Fruit fly (Drosophila melanogaster) whole organism, embryonic: Measurements from ENCODE around the gene CG33927.

Experiments
- CG13296 ChIP-seq: fragments of 200-800 bp; sonication (Bioruptor generic); optimal IDR thresholded peaks from 3 replicates; lab custom pipeline; 2018; ENCODE audit warnings: missing biosample characterization, mild to moderate bottlenecking, missing genetic modification characterization
- CG13624 ChIP-seq: fragments of 200-800 bp; sonication (Bioruptor generic); optimal IDR thresholded peaks from 2 replicates; lab custom pipeline; 2016; ENCODE audit warnings: missing biosample characterization, missing genetic modification characterization
- CG14710 ChIP-seq: fragments of 200-800 bp; sonication (Bioruptor generic); optimal IDR thresholded peaks from 3 replicates; lab custom pipeline; 2019; ENCODE audit warnings: missing biosample characterization, mild to moderate bottlenecking, missing genetic modification characterization, moderate library complexity
- CG1603 ChIP-seq: fragments of 200-800 bp; sonication (Bioruptor generic); optimal IDR thresholded peaks from 2 replicates; lab custom pipeline; 2019; ENCODE audit warnings: missing biosample characterization, mild to moderate bottlenecking, missing genetic modification characterization, moderate library complexity
- CG1647 ChIP-seq: fragments of 200-800 bp; sonication (Bioruptor generic); optimal IDR thresholded peaks from 3 replicates; lab custom pipeline; 2016; ENCODE audit warnings: missing biosample characterization, missing genetic modification characterization
- CG16815 ChIP-seq: fragments of 200-800 bp; sonication (Bioruptor generic); optimal IDR thresholded peaks from 3 replicates; lab custom pipeline; 2017; ENCODE audit warnings: missing biosample characterization, mild to moderate bottlenecking, missing genetic modification characterization
- CG17186 ChIP-seq: fragments of 200-800 bp; sonication (Bioruptor generic); optimal IDR thresholded peaks from 3 replicates; lab custom pipeline; 2017; ENCODE audit warnings: missing biosample characterization, missing genetic modification reagents, missing genetic modification characterization
- CG17568 ChIP-seq: fragments of 200-800 bp; sonication (Bioruptor generic); optimal IDR thresholded peaks from 2 replicates; lab custom pipeline; 2018; ENCODE audit warnings: missing biosample characterization, mild to moderate bottlenecking, missing genetic modification characterization, moderate library complexity
- CG17912 ChIP-seq: fragments of 200-800 bp; sonication (Bioruptor generic); optimal IDR thresholded peaks from 2 replicates; lab custom pipeline; 2018; ENCODE audit warnings: missing biosample characterization, mild to moderate bottlenecking, missing genetic modification characterization
- CG18476 ChIP-seq: fragments of 200-800 bp; sonication (Bioruptor generic); optimal IDR thresholded peaks from 2 replicates; lab custom pipeline; 2016; ENCODE audit warnings: missing biosample characterization, mild to moderate bottlenecking, missing genetic modification characterization
- CG18619 ChIP-seq: fragments of 200-800 bp; sonication (Bioruptor generic); optimal IDR thresholded peaks from 3 replicates; lab custom pipeline; 2017; ENCODE audit warnings: missing biosample characterization, mild to moderate bottlenecking, missing genetic modification characterization
- CG2116 ChIP-seq: fragments of 200-800 bp; sonication (Bioruptor generic); optimal IDR thresholded peaks from 3 replicates; lab custom pipeline; 2018; ENCODE audit warnings: missing biosample characterization, mild to moderate bottlenecking, missing genetic modification characterization
- CG34422 ChIP-seq: fragments of 200-800 bp; sonication (Bioruptor generic); IDR thresholded peaks from 3 replicates; pipeline ENCODE4 v1.3.6; 2022; ENCODE audit warnings: missing biosample characterization, missing genetic modification characterization
- CG43689 ChIP-seq: fragments of 200-800 bp; sonication (Bioruptor generic); IDR thresholded peaks from 2 replicates; pipeline ENCODE4 v1.3.6; 2022; ENCODE audit warnings: missing biosample characterization, missing genetic modification characterization
- CG4424 ChIP-seq: fragments of 200-800 bp; sonication (Bioruptor generic); optimal IDR thresholded peaks from 3 replicates; lab custom pipeline; 2016; ENCODE audit warnings: missing biosample characterization, missing genetic modification characterization
- CG6683 ChIP-seq: fragments of 200-800 bp; sonication (Bioruptor generic); optimal IDR thresholded peaks from 2 replicates; lab custom pipeline; 2017; ENCODE audit warnings: missing biosample characterization, mild to moderate bottlenecking, missing genetic modification characterization, missing genetic modification reagents
- CG8388 ChIP-seq: fragments of 200-800 bp; sonication (Bioruptor generic); optimal IDR thresholded peaks from 2 replicates; lab custom pipeline; 2019; ENCODE audit warnings: missing biosample characterization, mild to moderate bottlenecking, missing genetic modification characterization, moderate library complexity
- CkIIα-i1 ChIP-seq: fragments of 200-800 bp; sonication (Bioruptor generic); IDR thresholded peaks from 2 replicates; pipeline ENCODE4 v1.3.6; 2022; ENCODE audit warnings: missing biosample characterization, missing genetic modification characterization
- Dfd ChIP-seq, 2 experiments: fragments of >200 bp; optimal IDR thresholded peaks; 2 replicates each; lab custom pipeline; 2017; ENCODE audit warnings: missing biosample characterization in 2 of 2, missing genetic modification characterization in 2 of 2
- Drgx ChIP-seq: fragments of 200-800 bp; sonication (Bioruptor generic); IDR thresholded peaks from 2 replicates; pipeline ENCODE4 v1.3.6; 2022; ENCODE audit warnings: missing biosample characterization, missing genetic modification characterization
- Gsc ChIP-seq: fragments of 200-800 bp; sonication (Bioruptor generic); IDR thresholded peaks from 2 replicates; pipeline ENCODE4 v1.3.6; 2022; ENCODE audit warnings: missing biosample characterization, missing genetic modification characterization
- Hey ChIP-seq: fragments of 200-800 bp; sonication (Bioruptor generic); optimal IDR thresholded peaks from 3 replicates; lab custom pipeline; 2018; ENCODE audit warnings: missing biosample characterization, mild to moderate bottlenecking, missing genetic modification characterization
- Hr39 ChIP-seq: fragments of >200 bp; optimal IDR thresholded peaks from 2 replicates; lab custom pipeline; 2017
- Lhr ChIP-seq: fragments of 200-800 bp; sonication (Bioruptor generic); optimal IDR thresholded peaks from 3 replicates; lab custom pipeline; 2017; ENCODE audit warnings: mild to moderate bottlenecking, missing biosample characterization, missing genetic modification reagents, missing genetic modification characterization
- Lpt ChIP-seq: fragments of >200 bp; optimal IDR thresholded peaks from 2 replicates; lab custom pipeline; 2018; ENCODE audit warnings: missing biosample characterization, missing genetic modification characterization
- Mad ChIP-seq: fragments of 200-800 bp; sonication (Bioruptor generic); optimal IDR thresholded peaks from 2 replicates; lab custom pipeline; 2016; ENCODE audit warnings: missing biosample characterization, missing genetic modification characterization
- Sin3A ChIP-seq: fragments of >200 bp; optimal IDR thresholded peaks from 2 replicates; lab custom pipeline; 2018
- Sox102F ChIP-seq: fragments of 200-800 bp; sonication (Bioruptor generic); optimal IDR thresholded peaks from 2 replicates; lab custom pipeline; 2018; ENCODE audit warnings: missing biosample characterization, mild to moderate bottlenecking, missing genetic modification characterization, moderate library complexity
- Sry-β ChIP-seq: fragments of 200-800 bp; sonication (Bioruptor generic); optimal IDR thresholded peaks from 2 replicates; lab custom pipeline; 2018; ENCODE audit warnings: missing biosample characterization, mild to moderate bottlenecking, missing genetic modification characterization, moderate library complexity
- YL-1 ChIP-seq: fragments of 200-800 bp; sonication (Bioruptor generic); optimal IDR thresholded peaks from 3 replicates; lab custom pipeline; 2017; ENCODE audit warnings: missing biosample characterization, mild to moderate bottlenecking, missing genetic modification characterization
- az2 ChIP-seq: fragments of 200-800 bp; sonication (Bioruptor generic); optimal IDR thresholded peaks from 3 replicates; lab custom pipeline; 2016; ENCODE audit warnings: missing biosample characterization, missing genetic modification characterization
- bsh ChIP-seq, 2 experiments: fragments of 200-800 bp; sonication (Bioruptor generic); optimal IDR thresholded peaks; 2 replicates each; lab custom pipeline; 2017 to 2018; ENCODE audit warnings: mild to moderate bottlenecking in 2 of 2, missing biosample characterization in 2 of 2, missing genetic modification characterization in 2 of 2, moderate library complexity in 1 of 2
- gce ChIP-seq: fragments of 200-800 bp; sonication (Bioruptor generic); IDR thresholded peaks from 3 replicates; pipeline ENCODE4 v1.3.6; 2022; ENCODE audit warnings: missing biosample characterization, missing genetic modification characterization
- hb ChIP-seq: fragments of 200-800 bp; sonication (Bioruptor generic); IDR thresholded peaks from 3 replicates; pipeline ENCODE4 v1.3.6; 2022; ENCODE audit warnings: missing biosample characterization, missing genetic modification characterization; ENCODE audit not compliant: partially characterized antibody
- inv ChIP-seq: fragments of 200-800 bp; sonication (Bioruptor generic); IDR thresholded peaks from 2 replicates; pipeline ENCODE4 v1.3.6; 2022; ENCODE audit warnings: missing biosample characterization, missing genetic modification characterization; ENCODE audit not compliant: partially characterized antibody
- kah ChIP-seq: fragments of 200-800 bp; sonication (Bioruptor generic); optimal IDR thresholded peaks from 2 replicates; lab custom pipeline; 2018; ENCODE audit warnings: missing biosample characterization, mild to moderate bottlenecking, missing genetic modification characterization
- mirr ChIP-seq: fragments of 200-800 bp; sonication (Bioruptor generic); optimal IDR thresholded peaks from 3 replicates; lab custom pipeline; 2018; ENCODE audit warnings: missing biosample characterization, mild to moderate bottlenecking, missing genetic modification characterization
- nom ChIP-seq: fragments of 200-800 bp; sonication (Bioruptor generic); optimal IDR thresholded peaks from 2 replicates; lab custom pipeline; 2017; ENCODE audit warnings: missing biosample characterization, missing genetic modification characterization, mild to moderate bottlenecking, moderate library complexity, missing genetic modification reagents
- p53 ChIP-seq: fragments of 200-800 bp; sonication (Bioruptor generic); optimal IDR thresholded peaks from 2 replicates; lab custom pipeline; 2016; ENCODE audit warnings: missing biosample characterization, missing genetic modification characterization
- prd ChIP-seq, 3 experiments: fragments of >200 bp in 2 of 3; fragments of 200-800 bp in 1 of 3; sonication (Bioruptor generic) in 1 of 3; optimal IDR thresholded peaks in 2 of 3; IDR thresholded peaks in 1 of 3; 2 replicates in 2 of 3; 3 replicates in 1 of 3; pipeline versions ENCODE4 v1.3.6 to Lab custom; 2017 to 2022; ENCODE audit warnings: missing biosample characterization in 1 of 3, missing genetic modification characterization in 1 of 3
- repo ChIP-seq: fragments of 200-800 bp; sonication (Bioruptor generic); optimal IDR thresholded peaks from 2 replicates; lab custom pipeline; 2016; ENCODE audit warnings: missing biosample characterization, missing genetic modification characterization
- salm ChIP-seq: fragments of 200-800 bp; sonication (Bioruptor generic); optimal IDR thresholded peaks from 2 replicates; lab custom pipeline; 2018; ENCODE audit warnings: missing biosample characterization, mild to moderate bottlenecking, missing genetic modification characterization
- sens-2 ChIP-seq: fragments of 200-800 bp; sonication (Bioruptor generic); IDR thresholded peaks from 2 replicates; pipeline ENCODE4 v1.3.6; 2022; ENCODE audit warnings: missing biosample characterization, missing genetic modification characterization
- slp2 ChIP-seq: fragments of 200-800 bp; sonication (Bioruptor generic); optimal IDR thresholded peaks from 2 replicates; lab custom pipeline; 2016; ENCODE audit warnings: missing biosample characterization, missing genetic modification characterization
- unc-4 ChIP-seq: fragments of 200-800 bp; sonication (Bioruptor generic); IDR thresholded peaks from 2 replicates; pipeline ENCODE4 v1.3.6; 2022; ENCODE audit warnings: missing biosample characterization, missing genetic modification characterization; ENCODE audit not compliant: partially characterized antibody
- vnd ChIP-seq: fragments of 200-800 bp; sonication (Bioruptor generic); IDR thresholded peaks from 3 replicates; pipeline ENCODE4 v1.3.6; 2022; ENCODE audit warnings: missing biosample characterization, missing genetic modification characterization; ENCODE audit not compliant: partially characterized antibody
- yki ChIP-seq: fragments of >200 bp; optimal IDR thresholded peaks from 3 replicates; lab custom pipeline; 2018
- zfh1 ChIP-seq: fragments of 200-800 bp; sonication (Bioruptor generic); IDR thresholded peaks from 3 replicates; pipeline ENCODE4 v1.3.6; 2022; ENCODE audit warnings: missing biosample characterization, missing genetic modification characterization

CG33927 gene

dm6 chr3R:4649880-4650493 is 40.4 kb downstream of the CG33927 start (continued):
- no peak for TF ChIP-seq CG1647 (GFP tag; lab: Kevin White, UChicago)
- TF ChIP-seq Hey (tag; lab: Kevin White, UChicago): no peak
- no peak for TF ChIP-seq gce (GFP tag; lab: Robert Waterston, UW)
- no peak for TF ChIP-seq bsh (GFP tag; optimal IDR thresholded peaks at IDR 0.05; lab: Kevin White, UChicago)
- peak; percentile 42; the same call in 1 of the 3 replicates for TF ChIP-seq CG34422 (GFP tag; lab: Robert Waterston, UW)
- TF ChIP-seq CG2116 (GFP tag; lab: Kevin White, UChicago): no peak
- no peak for TF ChIP-seq unc-4 (GFP tag; lab: Robert Waterston, UW)
- TF ChIP-seq YL-1 (GFP tag; lab: Kevin White, UChicago): peak; percentile 4
- no peak for TF ChIP-seq CG17912
- TF ChIP-seq slp2 (GFP tag; lab: Kevin White, UChicago): no peak
- TF ChIP-seq Sry-β: no peak
- TF ChIP-seq nom: no peak
- no peak for TF ChIP-seq sens-2 (GFP tag; lab: Robert Waterston, UW)
- no peak for TF ChIP-seq CG18619

DNA sequence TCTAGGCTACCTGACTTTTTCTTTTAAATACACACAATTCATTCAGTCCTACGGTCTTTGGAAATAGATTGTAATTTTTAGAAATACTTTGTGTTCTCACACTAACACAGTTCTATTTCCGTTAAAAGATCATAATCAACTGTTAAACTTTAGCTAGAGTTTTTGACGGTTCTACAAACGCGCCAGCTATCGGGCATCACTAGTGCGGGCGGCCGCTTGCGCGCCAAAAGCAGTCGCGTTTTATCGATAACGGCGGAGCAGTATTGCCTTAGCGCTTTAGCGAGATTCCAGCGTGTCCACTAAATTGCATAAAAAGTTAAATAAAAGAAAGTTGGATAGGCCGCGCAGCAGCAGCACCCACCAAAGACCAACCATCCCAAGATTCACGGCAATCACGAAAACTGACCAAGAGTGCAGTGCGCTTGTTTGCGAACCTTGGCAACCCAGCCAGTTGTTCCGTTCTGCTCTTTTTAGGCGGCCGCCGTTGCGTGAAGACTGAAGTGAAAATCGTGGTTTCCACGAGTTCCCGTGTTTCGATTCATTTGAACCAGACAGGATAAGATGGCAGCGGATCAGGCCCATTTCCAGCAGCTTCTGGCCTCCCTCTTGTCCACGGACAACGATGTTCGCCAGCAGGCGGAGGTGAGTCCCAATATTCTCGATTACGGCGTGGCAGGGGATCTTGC is 41.1 kb downstream of the CG33927 start, which contains the start of gene Karybeta3:
Gene Karybeta3 (plus strand): TSS at position 51 of the 686 bp plus-strand sequence.
- TF ChIP-seq az2 (GFP tag; lab: Kevin White, UChicago) (peak; percentile 63), CG4424 (GFP tag; lab: Kevin White, UChicago) (peak; percentile 72), Dfd (GFP tag; optimal IDR thresholded peaks at IDR 0.05; lab: Kevin White, UChicago) (no peak), slp2 (GFP tag; lab: Kevin White, UChicago) (peak; percentile 65), CkIIα-i1 (GFP tag; lab: Robert Waterston, UW) (no peak), Hey (tag; lab: Kevin White, UChicago) (no peak), salm (peak; percentile 32), zfh1 (GFP tag; lab: Robert Waterston, UW) (peak; percentile 84), CG1603 (tag; lab: Kevin White, UChicago) (peak; percentile 84), CG17186 (peak; percentile 97), CG18476 (peak; percentile 63), CG16815 (GFP tag; lab: Kevin White, UChicago) (peak; percentile 12), CG8388 (peak; percentile 60), Drgx (GFP tag; lab: Robert Waterston, UW) (peak; percentile 81), prd (optimal IDR thresholded peaks at IDR 0.05; lab: Kevin White, UChicago) (no peak), prd (GFP tag; IDR thresholded peaks at IDR 0.05; lab: Robert Waterston, UW) (peak; percentile 76), repo (GFP tag; lab: Kevin White, UChicago) (peak; percentile 70), hb (GFP tag; lab: Robert Waterston, UW) (no peak; the same call in 2 of the 3 replicates), mirr (GFP tag; lab: Kevin White, UChicago) (peak; percentile 70), CG17568 (GFP tag; lab: Kevin White, UChicago) (no peak), Hr39 (lab: Kevin White, UChicago) (no peak), Mad (GFP tag; lab: Kevin White, UChicago) (peak; percentile 87), inv (GFP tag; lab: Robert Waterston, UW) (peak; percentile 54), CG13296 (GFP tag; lab: Kevin White, UChicago) (peak; percentile 76), vnd (GFP tag; lab: Robert Waterston, UW) (peak; percentile 55; the same call in 2 of the 3 replicates), Sox102F (no peak), CG13624 (GFP tag; lab: Kevin White, UChicago) (peak; percentile 90), CG6683 (peak; percentile 34), p53 (peak; percentile 75), kah (GFP tag; lab: Kevin White, UChicago) (no peak), Gsc (GFP tag; lab: Robert Waterston, UW) (no peak), CG14710 (tag; lab: Kevin White, UChicago) (peak; percentile 79), CG43689 (no peak), Lhr (peak; percentile 55), Lpt (GFP tag; lab: Kevin White, UChicago) (no peak), Sin3A (lab: Kevin White, UChicago) (peak; percentile 62), yki (lab: Kevin White, UChicago) (no peak)
